Fruit fly (Drosophila melanogaster) whole organism, embryonic: Measurements from ENCODE around the gene CG6937.
A peak's percentile ranks its signal among the peaks of the same experiment; 100 is the strongest.

ENCODE experiments used
- Asciz ChIP-seq: fragments of 200-800 bp; sonication (Bioruptor generic); optimal IDR thresholded peaks from 2 replicates; lab custom pipeline; 2017; ENCODE audit warnings: missing biosample characterization, mild to moderate bottlenecking, missing genetic modification characterization, missing genetic modification reagents
- Blimp-1 ChIP-seq: fragments of 200-800 bp; sonication (Bioruptor generic); optimal IDR thresholded peaks from 3 replicates; lab custom pipeline; 2018; ENCODE audit warnings: missing biosample characterization, missing genetic modification characterization, mild to moderate bottlenecking, moderate library complexity, missing genetic modification reagents
- CG10147 ChIP-seq: fragments of 200-800 bp; sonication (Bioruptor generic); optimal IDR thresholded peaks from 2 replicates; lab custom pipeline; 2019; ENCODE audit warnings: missing biosample characterization, mild to moderate bottlenecking, missing genetic modification characterization, moderate library complexity
- CG10274 ChIP-seq: fragments of 200-800 bp; sonication (Bioruptor generic); optimal IDR thresholded peaks from 3 replicates; lab custom pipeline; 2017; ENCODE audit warnings: missing biosample characterization, mild to moderate bottlenecking, missing genetic modification characterization
- CG12104 ChIP-seq: fragments of 200-800 bp; sonication (Bioruptor generic); optimal IDR thresholded peaks from 3 replicates; lab custom pipeline; 2016; ENCODE audit warnings: missing biosample characterization, missing genetic modification characterization
- CG12219 ChIP-seq: fragments of 200-800 bp; sonication (Bioruptor generic); optimal IDR thresholded peaks from 3 replicates; lab custom pipeline; 2018; ENCODE audit warnings: missing biosample characterization, mild to moderate bottlenecking, missing genetic modification characterization
- CG12391 ChIP-seq: fragments of 200-800 bp; sonication (Bioruptor generic); optimal IDR thresholded peaks from 3 replicates; lab custom pipeline; 2018; ENCODE audit warnings: missing biosample characterization, mild to moderate bottlenecking, missing genetic modification characterization, moderate library complexity
- CG12942 ChIP-seq: fragments of 200-800 bp; sonication (Bioruptor generic); optimal IDR thresholded peaks from 3 replicates; lab custom pipeline; 2016; ENCODE audit warnings: missing biosample characterization, missing genetic modification characterization
- CG1647 ChIP-seq: fragments of 200-800 bp; sonication (Bioruptor generic); optimal IDR thresholded peaks from 3 replicates; lab custom pipeline; 2016; ENCODE audit warnings: missing biosample characterization, missing genetic modification characterization
- CG17361 ChIP-seq: fragments of 200-800 bp; sonication (Bioruptor generic); IDR thresholded peaks from 3 replicates; pipeline ENCODE4 v1.3.6; 2022; ENCODE audit warnings: missing biosample characterization, missing genetic modification characterization
- CG17802 ChIP-seq: fragments of 200-800 bp; sonication (Bioruptor generic); optimal IDR thresholded peaks from 2 replicates; lab custom pipeline; 2018; ENCODE audit warnings: missing biosample characterization, mild to moderate bottlenecking, missing genetic modification characterization, moderate library complexity
- CG17829 ChIP-seq: fragments of 200-800 bp; optimal IDR thresholded peaks from 2 replicates; lab custom pipeline; 2019; ENCODE audit warnings: missing biosample characterization, mild to moderate bottlenecking, missing genetic modification characterization, moderate library complexity
- CG2678 ChIP-seq: fragments of 200-800 bp; sonication (Bioruptor generic); optimal IDR thresholded peaks from 3 replicates; lab custom pipeline; 2019; ENCODE audit warnings: missing biosample characterization, mild to moderate bottlenecking, missing genetic modification characterization, moderate library complexity
- CG31224 ChIP-seq: fragments of 200-800 bp; sonication (Bioruptor generic); IDR thresholded peaks from 2 replicates; pipeline ENCODE4 v1.3.6; 2022; ENCODE audit warnings: missing biosample characterization, missing genetic modification characterization
- CG32532 ChIP-seq: fragments of 200-800 bp; sonication (Bioruptor generic); IDR thresholded peaks from 2 replicates; pipeline ENCODE4 v1.3.6; 2022; ENCODE audit warnings: missing biosample characterization, missing genetic modification characterization
- CG34376 ChIP-seq: fragments of 200-800 bp; sonication (Bioruptor generic); optimal IDR thresholded peaks from 2 replicates; lab custom pipeline; 2018; ENCODE audit warnings: missing biosample characterization, mild to moderate bottlenecking, missing genetic modification characterization
- CG4424 ChIP-seq: fragments of 200-800 bp; sonication (Bioruptor generic); optimal IDR thresholded peaks from 3 replicates; lab custom pipeline; 2016; ENCODE audit warnings: missing biosample characterization, missing genetic modification characterization
- CG4707 ChIP-seq: fragments of 200-800 bp; sonication (Bioruptor generic); optimal IDR thresholded peaks from 2 replicates; lab custom pipeline; 2018; ENCODE audit warnings: missing biosample characterization, mild to moderate bottlenecking, missing genetic modification characterization, moderate library complexity
- CG6813 ChIP-seq: fragments of 200-800 bp; sonication (Bioruptor generic); optimal IDR thresholded peaks from 2 replicates; lab custom pipeline; 2017; ENCODE audit warnings: missing biosample characterization, missing genetic modification characterization, mild to moderate bottlenecking, moderate library complexity, missing genetic modification reagents
- CG7745 ChIP-seq: fragments of 200-800 bp; sonication (Bioruptor generic); optimal IDR thresholded peaks from 2 replicates; lab custom pipeline; 2018; ENCODE audit warnings: missing biosample characterization, mild to moderate bottlenecking, missing genetic modification characterization, moderate library complexity
- CG8359 ChIP-seq: fragments of 200-800 bp; sonication (Bioruptor generic); optimal IDR thresholded peaks from 2 replicates; lab custom pipeline; 2017; ENCODE audit warnings: missing biosample characterization, mild to moderate bottlenecking, missing genetic modification characterization, borderline replicate concordance
- Fer1 ChIP-seq: fragments of 200-800 bp; sonication (Bioruptor generic); optimal IDR thresholded peaks from 2 replicates; lab custom pipeline; 2017; ENCODE audit warnings: missing biosample characterization, mild to moderate bottlenecking, missing genetic modification characterization
- Hr39 ChIP-seq: fragments of >200 bp; optimal IDR thresholded peaks from 2 replicates; lab custom pipeline; 2017
- Jarid2 ChIP-seq: fragments of 200-800 bp; sonication (Bioruptor generic); optimal IDR thresholded peaks from 3 replicates; lab custom pipeline; 2017; ENCODE audit warnings: mild to moderate bottlenecking, missing biosample characterization, missing genetic modification reagents, missing genetic modification characterization
- Lhr ChIP-seq: fragments of 200-800 bp; sonication (Bioruptor generic); optimal IDR thresholded peaks from 3 replicates; lab custom pipeline; 2017; ENCODE audit warnings: mild to moderate bottlenecking, missing biosample characterization, missing genetic modification reagents, missing genetic modification characterization
- MTF-1 ChIP-seq: fragments of 200-800 bp; sonication (Bioruptor generic); optimal IDR thresholded peaks from 2 replicates; lab custom pipeline; 2018; ENCODE audit warnings: missing biosample characterization, mild to moderate bottlenecking, missing genetic modification characterization, borderline replicate concordance
- Meics ChIP-seq: fragments of 200-800 bp; sonication (Bioruptor generic); optimal IDR thresholded peaks from 2 replicates; lab custom pipeline; 2017; ENCODE audit warnings: missing biosample characterization, mild to moderate bottlenecking, missing genetic modification characterization
- Nf-YA ChIP-seq: fragments of 200-800 bp; sonication (Bioruptor generic); IDR thresholded peaks from 2 replicates; pipeline ENCODE4 v1.3.6; 2022; ENCODE audit warnings: missing biosample characterization, missing genetic modification characterization
- PHDP ChIP-seq: fragments of 200-800 bp; sonication (Bioruptor generic); optimal IDR thresholded peaks from 3 replicates; lab custom pipeline; 2018; ENCODE audit warnings: missing biosample characterization, mild to moderate bottlenecking, missing genetic modification characterization, moderate library complexity
- Rx ChIP-seq: fragments of 200-800 bp; sonication (Bioruptor generic); IDR thresholded peaks from 2 replicates; pipeline ENCODE4 v1.3.6; 2022; ENCODE audit warnings: missing biosample characterization, missing genetic modification characterization
- Six4 ChIP-seq: fragments of 200-800 bp; sonication (Bioruptor generic); optimal IDR thresholded peaks from 2 replicates; lab custom pipeline; 2016; ENCODE audit warnings: missing biosample characterization, missing genetic modification characterization
- Sox100B ChIP-seq: fragments of 200-800 bp; sonication (Bioruptor generic); optimal IDR thresholded peaks from 3 replicates; lab custom pipeline; 2018; ENCODE audit warnings: missing biosample characterization, mild to moderate bottlenecking, missing genetic modification characterization
- Stat92E ChIP-seq, 3 experiments: fragments of >200 bp in 2 of 3; fragments of 200-800 bp in 1 of 3; sonication (Bioruptor generic) in 1 of 3; optimal IDR thresholded peaks; 2 replicates each; lab custom pipeline; 2017 to 2019; ENCODE audit warnings: missing biosample characterization in 3 of 3, missing genetic modification characterization in 3 of 3, mild to moderate bottlenecking in 1 of 3, moderate library complexity in 1 of 3
- TFAM ChIP-seq: fragments of 200-800 bp; sonication (Bioruptor generic); optimal IDR thresholded peaks from 2 replicates; lab custom pipeline; 2017; ENCODE audit warnings: missing biosample characterization, missing genetic modification characterization, inconsistent platforms
- Xrp1 ChIP-seq: fragments of 200-800 bp; sonication (Bioruptor generic); IDR thresholded peaks from 2 replicates; pipeline ENCODE4 v1.3.6; 2022; ENCODE audit warnings: missing biosample characterization, missing genetic modification characterization
- ac ChIP-seq: fragments of 200-800 bp; sonication (Bioruptor generic); optimal IDR thresholded peaks from 3 replicates; lab custom pipeline; 2017; ENCODE audit warnings: missing biosample characterization, mild to moderate bottlenecking, missing genetic modification characterization
- ara ChIP-seq: fragments of 200-800 bp; sonication (Bioruptor generic); IDR thresholded peaks from 2 replicates; pipeline ENCODE4 v1.3.6; 2022; ENCODE audit warnings: missing biosample characterization, missing genetic modification characterization
- dmrt99B ChIP-seq: fragments of 200-800 bp; sonication (Bioruptor generic); optimal IDR thresholded peaks from 2 replicates; lab custom pipeline; 2018; ENCODE audit warnings: missing biosample characterization, mild to moderate bottlenecking, missing genetic modification characterization, moderate library complexity
- h ChIP-seq: fragments of >200 bp; optimal IDR thresholded peaks from 2 replicates; lab custom pipeline; 2017
- insv ChIP-seq, 2 experiments: fragments of 200-800 bp; sonication (Bioruptor generic); optimal IDR thresholded peaks; 3 replicates each; lab custom pipeline; 2016 to 2018; ENCODE audit warnings: missing biosample characterization in 2 of 2, missing genetic modification characterization in 2 of 2
- lab ChIP-seq: fragments of 200-800 bp; sonication (Bioruptor generic); optimal IDR thresholded peaks from 3 replicates; lab custom pipeline; 2017; ENCODE audit warnings: missing biosample characterization, missing genetic modification characterization, mild to moderate bottlenecking, moderate library complexity, missing genetic modification reagents
- nau ChIP-seq: fragments of 200-800 bp; sonication (Bioruptor generic); optimal IDR thresholded peaks from 3 replicates; lab custom pipeline; 2017; ENCODE audit warnings: missing biosample characterization, mild to moderate bottlenecking, missing genetic modification characterization, missing genetic modification reagents
- oc ChIP-seq: fragments of 200-800 bp; sonication (Bioruptor generic); optimal IDR thresholded peaks from 2 replicates; lab custom pipeline; 2018; ENCODE audit warnings: missing biosample characterization, mild to moderate bottlenecking, missing genetic modification characterization, moderate library complexity
- otp ChIP-seq: fragments of 200-800 bp; sonication (Bioruptor generic); IDR thresholded peaks from 3 replicates; pipeline ENCODE4, ENCODE4 v1.3.6; 2022; ENCODE audit warnings: missing biosample characterization, missing genetic modification characterization
- prd ChIP-seq, 3 experiments: fragments of >200 bp in 2 of 3; fragments of 200-800 bp in 1 of 3; sonication (Bioruptor generic) in 1 of 3; optimal IDR thresholded peaks in 2 of 3; IDR thresholded peaks in 1 of 3; 2 replicates in 2 of 3; 3 replicates in 1 of 3; pipeline versions ENCODE4 v1.3.6 to Lab custom; 2017 to 2022; ENCODE audit warnings: missing biosample characterization in 1 of 3, missing genetic modification characterization in 1 of 3
- repo ChIP-seq: fragments of 200-800 bp; sonication (Bioruptor generic); optimal IDR thresholded peaks from 2 replicates; lab custom pipeline; 2016; ENCODE audit warnings: missing biosample characterization, missing genetic modification characterization
- scrt ChIP-seq: fragments of 200-800 bp; sonication (Bioruptor generic); optimal IDR thresholded peaks from 2 replicates; lab custom pipeline; 2018; ENCODE audit warnings: missing biosample characterization, mild to moderate bottlenecking, missing genetic modification characterization, moderate library complexity
- sug ChIP-seq: fragments of 200-800 bp; optimal IDR thresholded peaks from 2 replicates; lab custom pipeline; 2019; ENCODE audit warnings: missing biosample characterization, mild to moderate bottlenecking, missing genetic modification characterization, moderate library complexity
- tap ChIP-seq: fragments of 200-800 bp; optimal IDR thresholded peaks from 3 replicates; lab custom pipeline; 2019; ENCODE audit warnings: missing biosample characterization, mild to moderate bottlenecking, missing genetic modification characterization, moderate library complexity
- tup ChIP-seq: fragments of 200-800 bp; sonication (Bioruptor generic); optimal IDR thresholded peaks from 2 replicates; lab custom pipeline; 2016; ENCODE audit warnings: missing biosample characterization, mild to moderate bottlenecking, missing genetic modification characterization, moderate library complexity

Gene CG6937

dm6 chr3R:22589311-22589710 is 4.7 kb downstream of the CG6937 start (continued):
- TF ChIP-seq insv (GFP tag; optimal IDR thresholded peaks at IDR 0.05; lab: Kevin White, UChicago) (no peak), CG12391 (peak; percentile 29), ac (GFP tag; lab: Kevin White, UChicago) (peak; percentile 51), Fer1 (GFP tag; lab: Kevin White, UChicago) (peak; percentile 27), Stat92E (GFP tag; optimal IDR thresholded peaks at IDR 0.05; lab: Kevin White, UChicago) (no peak), CG2678 (tag; lab: Kevin White, UChicago) (peak; percentile 65), CG10147 (peak; percentile 12), otp (GFP tag; lab: Robert Waterston, UW) (0 out of 3 replicates have a peak, but pooled peaks have one; percentile 55), CG34376 (GFP tag; lab: Kevin White, UChicago) (no peak), CG1647 (GFP tag; lab: Kevin White, UChicago) (no peak), Sox100B (no peak), CG8359 (GFP tag; lab: Kevin White, UChicago) (peak; percentile 62), prd (optimal IDR thresholded peaks at IDR 0.05; lab: Kevin White, UChicago) (no peak), prd (GFP tag; IDR thresholded peaks at IDR 0.05; lab: Robert Waterston, UW) (no peak), Hr39 (lab: Kevin White, UChicago) (no peak), Six4 (GFP tag; lab: Kevin White, UChicago) (no peak), Meics (peak; percentile 18), Lhr (GFP tag; lab: Kevin White, UChicago) (peak; percentile 6), Nf-YA (GFP tag; lab: Robert Waterston, UW) (no peak), CG32532 (GFP tag; lab: Robert Waterston, UW) (no peak), scrt (GFP tag; lab: Kevin White, UChicago) (peak; percentile 6), CG17361 (peak; percentile 47; the same call in 2 of the 3 replicates), Asciz (GFP tag; lab: Kevin White, UChicago) (peak; percentile 85), CG12219 (GFP tag; lab: Kevin White, UChicago) (peak; percentile 46), oc (tag; lab: Kevin White, UChicago) (peak; percentile 48), tap (peak; percentile 59), sug (tag; lab: Kevin White, UChicago) (no peak), CG17802 (peak; percentile 26), CG6813 (GFP tag; lab: Kevin White, UChicago) (peak; percentile 72), Rx (GFP tag; lab: Robert Waterston, UW) (no peak), CG12104 (GFP tag; lab: Kevin White, UChicago) (peak; percentile 41), CG4707 (peak; percentile 22), CG17829 (no peak), Xrp1 (GFP tag; lab: Robert Waterston, UW) (peak; percentile 51), dmrt99B (tag; lab: Kevin White, UChicago) (peak; percentile 69), Jarid2 (peak; percentile 30), h (lab: Kevin White, UChicago) (no peak), TFAM (GFP tag; lab: Kevin White, UChicago) (peak; percentile 39), repo (no peak), nau (GFP tag; lab: Kevin White, UChicago) (peak; percentile 69), MTF-1 (GFP tag; lab: Kevin White, UChicago) (peak; percentile 94), PHDP (tag; lab: Kevin White, UChicago) (peak; percentile 72), CG31224 (GFP tag; lab: Robert Waterston, UW) (no peak), CG12942 (no peak), Blimp-1 (GFP tag; lab: Kevin White, UChicago) (peak; percentile 69), lab (GFP tag; lab: Kevin White, UChicago) (peak; percentile 65), CG10274 (GFP tag; lab: Kevin White, UChicago) (no peak), ara (GFP tag; lab: Robert Waterston, UW) (no peak), tup (GFP tag; lab: Kevin White, UChicago) (no peak), CG4424 (GFP tag; lab: Kevin White, UChicago) (peak; percentile 14), CG7745 (peak; percentile 27)
